Worm (Caenorhabditis elegans) whole organism, midembryonic: Measurements from ENCODE around the gene dnj-19.

Experiments used
- T22C8.4 ChIP-seq: fragments of 200-800 bp; sonication (Bioruptor generic); IDR thresholded peaks from 2 replicates; pipeline ENCODE4 v1.3.6; 2022; ENCODE audit warnings: missing genetic modification characterization, missing compliant biosample characterization
- cog-1 ChIP-seq: sonication (generic microtip); optimal IDR thresholded peaks from 2 replicates; lab custom pipeline; 2016; ENCODE audit warnings: missing genetic modification characterization, missing compliant biosample characterization
- flt-1 ChIP-seq: fragments of 200-800 bp; sonication (Bioruptor generic); IDR thresholded peaks from 2 replicates; pipeline ENCODE4 v1.3.6; 2022; ENCODE audit warnings: missing genetic modification characterization, missing compliant biosample characterization
- klf-2 ChIP-seq: fragments of 200-800 bp; sonication (Bioruptor generic); conservative IDR thresholded peaks from 2 replicates; pipeline ENCODE4 v1.3.6; 2022; ENCODE audit warnings: missing genetic modification reagents, missing genetic modification characterization, missing compliant biosample characterization
- med-1 ChIP-seq: sonication (generic microtip); optimal IDR thresholded peaks from 2 replicates; lab custom pipeline; 2017; ENCODE audit warnings: missing genetic modification characterization, mild to moderate bottlenecking, missing compliant biosample characterization, antibody characterized with exemption, missing genetic modification reagents; ENCODE audit not compliant: insufficient read depth
- ref-1 ChIP-seq: fragments of 200-800 bp; sonication (Bioruptor generic); conservative IDR thresholded peaks from 2 replicates; pipeline ENCODE4 v1.3.6; 2022; ENCODE audit warnings: missing genetic modification reagents, missing genetic modification characterization, missing compliant biosample characterization
- tab-1 ChIP-seq: fragments of 200-800 bp; sonication (Bioruptor generic); IDR thresholded peaks from 2 replicates; pipeline ENCODE4 v1.3.6; 2022; ENCODE audit warnings: missing genetic modification characterization, missing compliant biosample characterization
- ztf-23 ChIP-seq: fragments of 200-800 bp; sonication (Bioruptor generic); IDR thresholded peaks from 2 replicates; pipeline ENCODE4 v1.3.6; 2022; ENCODE audit warnings: missing genetic modification reagents, missing genetic modification characterization, missing compliant biosample characterization
- ztf-29 ChIP-seq: fragments of 200-800 bp; sonication (Bioruptor generic); IDR thresholded peaks from 2 replicates; pipeline ENCODE4 v1.3.6; 2022; ENCODE audit warnings: missing genetic modification reagents, missing genetic modification characterization, missing compliant biosample characterization

dnj-19 gene

ce11 chrV:5525208-5525607 lies 20.6 kb upstream of the dnj-19 start:
- TF ChIP-seq flt-1 (GFP tag; lab: Robert Waterston, UW) (no peak), ref-1 (GFP tag; lab: Robert Waterston, UW) (no peak), tab-1 (no peak), T22C8.4 (GFP tag; lab: Robert Waterston, UW) (no peak), ztf-29 (GFP tag; lab: Robert Waterston, UW) (no peak), cog-1 (no peak), klf-2 (GFP tag; lab: Robert Waterston, UW) (no peak), med-1 (GFP tag; lab: Kevin White, UChicago) (no peak), ztf-23 (GFP tag; lab: Robert Waterston, UW) (no peak)

- no peak for TF ChIP-seq ref-1 (GFP tag; lab: Robert Waterston, UW)
- TF ChIP-seq flt-1 (GFP tag; lab: Robert Waterston, UW), result no peak
- TF ChIP-seq klf-2 (GFP tag; lab: Robert Waterston, UW), result no peak
- TF ChIP-seq T22C8.4 (GFP tag; lab: Robert Waterston, UW), result no peak
- no peak for TF ChIP-seq ztf-23 (GFP tag; lab: Robert Waterston, UW)
- no peak for TF ChIP-seq cog-1
- no peak for TF ChIP-seq tab-1
Observed at ce11 chrV:5523260-5523659, 18.6 kb upstream of the dnj-19 start.

ce11 chrV:5521735-5522241 lies 17.1 kb upstream of the dnj-19 start, which contains the start of gene hir-1:
hir-1 (plus strand) TSS chrV:5522139.
- TF ChIP-seq flt-1 (GFP tag; lab: Robert Waterston, UW), result no peak
- no peak for TF ChIP-seq klf-2 (GFP tag; lab: Robert Waterston, UW)
- TF ChIP-seq ztf-29 (GFP tag; lab: Robert Waterston, UW), result no peak
- TF ChIP-seq med-1 (GFP tag; lab: Kevin White, UChicago), result no peak
- TF ChIP-seq ref-1 (GFP tag; lab: Robert Waterston, UW), result no peak
- TF ChIP-seq T22C8.4 (GFP tag; lab: Robert Waterston, UW), result no peak
- no peak for TF ChIP-seq tab-1
- TF ChIP-seq cog-1, result no peak
- no peak for TF ChIP-seq ztf-23 (GFP tag; lab: Robert Waterston, UW)

- TF ChIP-seq ztf-29 (GFP tag; lab: Robert Waterston, UW) (no peak), ztf-23 (GFP tag; lab: Robert Waterston, UW) (no peak), ref-1 (GFP tag; lab: Robert Waterston, UW) (no peak)
Observed at ce11 chrV:5513630-5514378, 9.1 kb upstream of the dnj-19 start, which contains the start of the genes hpo-15 and mms-19. hpo-15 (minus strand) TSS chrV:5513830. mms-19 (plus strand) TSS chrV:5514348.

- TF ChIP-seq ztf-23 (GFP tag; lab: Robert Waterston, UW) (no peak), cog-1 (no peak), tab-1 (no peak), klf-2 (GFP tag; lab: Robert Waterston, UW) (no peak), ztf-29 (GFP tag; lab: Robert Waterston, UW) (no peak), T22C8.4 (GFP tag; lab: Robert Waterston, UW) (no peak), flt-1 (GFP tag; lab: Robert Waterston, UW) (no peak), ref-1 (GFP tag; lab: Robert Waterston, UW) (no peak), med-1 (GFP tag; lab: Kevin White, UChicago) (no peak)
Observed at ce11 chrV:5512559-5512958, 7.9 kb upstream of the dnj-19 start.

ce11 chrV:5511720-5512119 lies 7.1 kb upstream of the dnj-19 start:
- no peak for TF ChIP-seq klf-2 (GFP tag; lab: Robert Waterston, UW)
- TF ChIP-seq tab-1, result no peak
- no peak for TF ChIP-seq T22C8.4 (GFP tag; lab: Robert Waterston, UW)
- no peak for TF ChIP-seq med-1 (GFP tag; lab: Kevin White, UChicago)
- TF ChIP-seq ztf-29 (GFP tag; lab: Robert Waterston, UW), result no peak
- TF ChIP-seq cog-1, result no peak
- TF ChIP-seq flt-1 (GFP tag; lab: Robert Waterston, UW), result no peak
- no peak for TF ChIP-seq ref-1 (GFP tag; lab: Robert Waterston, UW)
- no peak for TF ChIP-seq ztf-23 (GFP tag; lab: Robert Waterston, UW)

- TF ChIP-seq T22C8.4 (GFP tag; lab: Robert Waterston, UW) (no peak), tab-1 (no peak), flt-1 (GFP tag; lab: Robert Waterston, UW) (no peak), ref-1 (GFP tag; lab: Robert Waterston, UW) (no peak), med-1 (GFP tag; lab: Kevin White, UChicago) (no peak), ztf-29 (GFP tag; lab: Robert Waterston, UW) (no peak), cog-1 (no peak), klf-2 (GFP tag; lab: Robert Waterston, UW) (no peak), ztf-23 (GFP tag; lab: Robert Waterston, UW) (no peak)
Observed at ce11 chrV:5509966-5510365, 5.3 kb upstream of the dnj-19 start.

ce11 chrV:5509134-5509533 lies 4.5 kb upstream of the dnj-19 start:
- TF ChIP-seq cog-1, result no peak
- no peak for TF ChIP-seq klf-2 (GFP tag; lab: Robert Waterston, UW)
- no peak for TF ChIP-seq ref-1 (GFP tag; lab: Robert Waterston, UW)
- no peak for TF ChIP-seq ztf-23 (GFP tag; lab: Robert Waterston, UW)
- no peak for TF ChIP-seq tab-1
- no peak for TF ChIP-seq ztf-29 (GFP tag; lab: Robert Waterston, UW)
- TF ChIP-seq flt-1 (GFP tag; lab: Robert Waterston, UW), result no peak
- no peak for TF ChIP-seq T22C8.4 (GFP tag; lab: Robert Waterston, UW)
- no peak for TF ChIP-seq med-1 (GFP tag; lab: Kevin White, UChicago)

ce11 chrV:5504295-5504694 lies 362 bp downstream of the dnj-19 start:
- no peak for TF ChIP-seq flt-1 (GFP tag; lab: Robert Waterston, UW)
- no peak for TF ChIP-seq med-1 (GFP tag; lab: Kevin White, UChicago)
- no peak for TF ChIP-seq ztf-29 (GFP tag; lab: Robert Waterston, UW)
- no peak for TF ChIP-seq ref-1 (GFP tag; lab: Robert Waterston, UW)
- no peak for TF ChIP-seq T22C8.4 (GFP tag; lab: Robert Waterston, UW)
- no peak for TF ChIP-seq klf-2 (GFP tag; lab: Robert Waterston, UW)
- TF ChIP-seq tab-1, result no peak
